Worm (Caenorhabditis elegans): ENCODE measurements around the gene M163.7.

Gene M163.7

DNA sequence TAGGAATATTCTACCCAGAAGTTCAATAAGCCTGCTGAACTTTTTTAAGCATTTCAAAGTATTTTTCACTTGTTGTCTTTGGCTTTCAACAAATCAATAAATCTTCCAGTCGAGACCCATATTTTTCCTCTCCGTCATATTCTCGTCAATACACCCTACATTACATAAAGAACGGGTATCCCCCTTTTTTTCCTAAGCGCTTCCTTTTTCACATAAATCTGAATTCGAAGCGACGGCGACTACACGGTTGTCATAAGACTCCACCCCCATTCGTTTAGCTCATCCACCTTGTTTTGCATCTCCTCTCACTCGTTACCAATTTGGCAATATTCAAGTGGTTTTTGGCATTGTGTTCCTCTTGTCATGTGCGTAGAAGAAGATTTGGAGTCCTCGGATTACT lies 4.7 kb downstream of the M163.7 start, which contains the start of gene M163.9:
M163.9 (plus strand) TSS at position 301 of the 400 bp plus-strand sequence.
- TF ChIP-seq tbx-7 (tag; optimal IDR thresholded peaks at IDR 0.05) (no peak), pat-9 (tag; optimal IDR thresholded peaks at IDR 0.05) (no peak), mec-3 (tag; optimal IDR thresholded peaks at IDR 0.05; ENCODE audit: borderline replicate concordance) (no peak), F13H6.1 (tag; optimal IDR thresholded peaks at IDR 0.05) (no peak), ttx-3 (tag; optimal IDR thresholded peaks at IDR 0.05) (no peak), ceh-2 (tag; optimal IDR thresholded peaks at IDR 0.05) (no peak), ceh-9 (tag; optimal IDR thresholded peaks at IDR 0.05) (no peak), pag-3 (tag; optimal IDR thresholded peaks at IDR 0.05; ENCODE audit: borderline replicate concordance) (no peak), ceh-19 (GFP tag; optimal IDR thresholded peaks at IDR 0.05) (no peak), gmeb-2 (tag; optimal IDR thresholded peaks at IDR 0.05) (no peak), dve-1 (tag; optimal IDR thresholded peaks at IDR 0.05) (no peak), madf-2 (tag; optimal IDR thresholded peaks at IDR 0.05) (no peak)

DNA sequence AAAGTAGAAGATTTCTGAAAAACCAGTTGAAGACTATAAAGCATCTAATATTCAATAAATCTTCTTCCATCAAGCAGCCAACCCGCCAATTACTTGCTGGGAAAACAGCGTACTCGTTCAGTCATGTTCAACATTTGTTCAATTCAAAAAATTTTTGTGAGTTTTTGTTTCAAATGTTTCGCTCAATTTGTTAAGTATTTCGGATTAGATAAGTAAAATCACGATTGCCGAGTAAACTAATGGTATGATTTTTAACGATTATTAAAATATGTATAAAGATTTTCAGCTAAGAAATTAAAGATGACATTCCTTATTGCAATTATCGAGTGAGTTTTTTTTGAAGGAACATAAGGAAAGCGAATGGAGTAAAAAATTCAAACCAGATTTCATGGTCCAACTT lies 6.1 kb downstream of the M163.7 start, which contains the start of gene M163.10:
M163.10 (plus strand) TSS at position 301 of the 400 bp plus-strand sequence.
- TF ChIP-seq elt-2 (tag; optimal IDR thresholded peaks at IDR 0.05) (no peak), hlh-30 (tag; optimal IDR thresholded peaks at IDR 0.05; ENCODE audit: insufficient read depth) (no peak), ceh-2 (tag; optimal IDR thresholded peaks at IDR 0.05) (no peak), ceh-6 (GFP tag; optimal IDR thresholded peaks at IDR 0.05) (no peak), ref-2 (tag; optimal IDR thresholded peaks at IDR 0.05) (no peak), ceh-48 (tag; optimal IDR thresholded peaks at IDR 0.05) (no peak), unc-42 (tag; optimal IDR thresholded peaks at IDR 0.05) (no peak), ceh-14 (tag; optimal IDR thresholded peaks at IDR 0.05) (no peak), ztf-16 (tag; optimal IDR thresholded peaks at IDR 0.05) (no peak), rnt-1 (tag; optimal IDR thresholded peaks at IDR 0.05) (no peak), pag-3 (tag; optimal IDR thresholded peaks at IDR 0.05; ENCODE audit: borderline replicate concordance) (no peak), unc-55 (GFP tag; optimal IDR thresholded peaks at IDR 0.05) (no peak), elt-4 (tag; optimal IDR thresholded peaks at IDR 0.05) (no peak), C08G9.2 (tag; optimal IDR thresholded peaks at IDR 0.05) (no peak), ceh-24 (tag; optimal IDR thresholded peaks at IDR 0.05) (no peak), lin-11 (tag; optimal IDR thresholded peaks at IDR 0.05) (no peak)

- no peak for TF ChIP-seq ceh-30 (tag; optimal IDR thresholded peaks at IDR 0.05)
- no peak for TF ChIP-seq eyg-1 (tag; optimal IDR thresholded peaks at IDR 0.05)
- TF ChIP-seq ceh-2 (tag; optimal IDR thresholded peaks at IDR 0.05): no peak
- TF ChIP-seq dmd-4 (tag; optimal IDR thresholded peaks at IDR 0.05; ENCODE audit: borderline replicate concordance): no peak
- TF ChIP-seq fkh-6 (tag; optimal IDR thresholded peaks at IDR 0.05): no peak
- no peak for TF ChIP-seq ref-2 (tag; optimal IDR thresholded peaks at IDR 0.05)
- TF ChIP-seq ceh-9 (tag; optimal IDR thresholded peaks at IDR 0.05): no peak
- TF ChIP-seq ceh-34 (tag; optimal IDR thresholded peaks at IDR 0.05): no peak
These were observed 9.1 kb downstream of the M163.7 start, which contains the start of gene M163.5 for ce11 chrX:14473740-14474139. TSS of gene M163.5 (plus strand) at chrX:14474040.

- TF ChIP-seq elt-4 (tag; optimal IDR thresholded peaks at IDR 0.05) (no peak), zip-5 (tag; optimal IDR thresholded peaks at IDR 0.05) (no peak), fax-1 (tag; optimal IDR thresholded peaks at IDR 0.05) (no peak), nhr-11 (tag; optimal IDR thresholded peaks at IDR 0.05) (no peak), hlh-8 (tag; optimal IDR thresholded peaks at IDR 0.05) (no peak), pha-4 (tag; optimal IDR thresholded peaks at IDR 0.05) (no peak), ztf-16 (tag; optimal IDR thresholded peaks at IDR 0.05) (no peak), pag-3 (tag; optimal IDR thresholded peaks at IDR 0.05; ENCODE audit: borderline replicate concordance) (no peak), odd-2 (tag; optimal IDR thresholded peaks at IDR 0.05) (no peak), fkh-6 (tag; optimal IDR thresholded peaks at IDR 0.05) (no peak), gmeb-2 (tag; optimal IDR thresholded peaks at IDR 0.05) (no peak), ceh-48 (tag; optimal IDR thresholded peaks at IDR 0.05) (no peak), unc-3 (GFP tag; conservative IDR thresholded peaks at IDR 0.05) (no peak), unc-3 (tag; optimal IDR thresholded peaks at IDR 0.05) (no peak), hlh-6 (tag; optimal IDR thresholded peaks at IDR 0.05) (no peak), npax-4 (tag; optimal IDR thresholded peaks at IDR 0.05) (no peak), pqm-1 (tag; optimal IDR thresholded peaks at IDR 0.05) (no peak), sox-2 (GFP tag; IDR thresholded peaks at IDR 0.05) (no peak), ceh-6 (GFP tag; optimal IDR thresholded peaks at IDR 0.05) (no peak), dve-1 (tag; optimal IDR thresholded peaks at IDR 0.05) (no peak)
These were observed 12.1 kb downstream of the M163.7 start for ce11 chrX:14476625-14477257.
